Worm (Caenorhabditis elegans) whole organism, L4/young adult: ENCODE measurements around the gene ZK112.4.

Source experiments
- W03F9.2 ChIP-seq: fragments of 150-350 bp; optimal IDR thresholded peaks from 2 replicates; lab custom pipeline; 2014; ENCODE audit warnings: missing biosample characterization, missing genetic modification characterization
- dao-5 ChIP-seq: sonication (generic microtip); optimal IDR thresholded peaks from 2 replicates; lab custom pipeline; 2016; ENCODE audit warnings: missing genotype, missing genetic modification characterization, moderate library complexity, missing compliant biosample characterization
- him-1 ChIP-seq: sonication (generic microtip); optimal IDR thresholded peaks from 2 replicates; lab custom pipeline; 2016; ENCODE audit warnings: missing genotype, missing genetic modification reagents, missing genetic modification characterization, missing compliant biosample characterization

DNA sequence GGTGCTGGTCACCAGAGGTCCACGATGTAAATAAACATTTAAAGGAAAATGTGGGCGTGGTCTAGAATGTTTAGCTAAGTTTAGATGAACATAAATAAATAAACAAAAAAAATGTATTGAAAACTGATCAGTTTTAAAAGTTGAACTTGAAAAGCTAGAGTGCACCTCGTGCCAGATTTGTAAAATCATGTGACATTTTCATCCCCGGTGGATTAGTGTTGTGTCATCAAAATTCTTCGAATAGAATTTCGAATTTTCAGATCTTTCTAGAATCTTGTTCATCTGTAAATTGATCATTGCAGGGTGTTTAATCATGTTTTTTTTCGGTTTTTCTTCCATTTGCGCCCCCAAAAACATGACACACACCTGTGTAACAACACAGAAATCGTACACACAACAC lies 3.3 kb downstream of the ZK112.4 start:
- no peak for TF ChIP-seq him-1 (tag; lab: Kevin White, UChicago)
- TF ChIP-seq W03F9.2 (tag; lab: Kevin White, UChicago) = no peak
- TF ChIP-seq dao-5 (tag; lab: Kevin White, UChicago) = no peak
